Worm (Caenorhabditis elegans) whole organism, young adult: Measurements from ENCODE around the gene C01G10.5.

Source experiments
- B0019.2 ChIP-seq: fragments of 200-800 bp; sonication (Bioruptor generic); conservative IDR thresholded peaks from 2 replicates; pipeline ENCODE4 v1.3.6; 2022; ENCODE audit warnings: missing genetic modification reagents, missing genetic modification characterization, missing compliant biosample characterization
- B0035.1 ChIP-seq: sonication (generic microtip); optimal IDR thresholded peaks from 2 replicates; lab custom pipeline; 2016; ENCODE audit warnings: missing genetic modification characterization, mild to moderate bottlenecking, missing compliant biosample characterization, missing genotype, missing genetic modification reagents
- D2030.7 ChIP-seq: fragments of 200-800 bp; sonication (Bioruptor generic); IDR thresholded peaks from 2 replicates; pipeline ENCODE4 v1.3.6; 2022; ENCODE audit warnings: missing genetic modification reagents, missing genetic modification characterization, missing compliant biosample characterization
- F10E7.11 ChIP-seq: sonication (generic microtip); optimal IDR thresholded peaks from 2 replicates; lab custom pipeline; 2017; ENCODE audit warnings: mild to moderate bottlenecking, missing genetic modification characterization, moderate library complexity, missing compliant biosample characterization
- F22D6.2 ChIP-seq: sonication (generic microtip); optimal IDR thresholded peaks from 2 replicates; lab custom pipeline; 2016; ENCODE audit warnings: mild to moderate bottlenecking, missing genetic modification characterization, missing compliant biosample characterization
- F33H1.4 ChIP-seq: fragments of 200-800 bp; sonication (Bioruptor generic); IDR thresholded peaks from 2 replicates; pipeline ENCODE4 v1.3.6; 2022; ENCODE audit warnings: missing genetic modification reagents, missing genetic modification characterization, missing compliant biosample characterization
- F37B4.10 ChIP-seq: fragments of 200-800 bp; sonication (Bioruptor generic); IDR thresholded peaks from 2 replicates; pipeline ENCODE4 v1.3.6; 2022; ENCODE audit warnings: missing genetic modification characterization, missing compliant biosample characterization
- F52B5.7 ChIP-seq: sonication (generic microtip); optimal IDR thresholded peaks from 2 replicates; lab custom pipeline; 2016; ENCODE audit warnings: mild to moderate bottlenecking, missing genetic modification characterization, missing compliant biosample characterization
- T07F8.4 ChIP-seq: sonication (generic microtip); optimal IDR thresholded peaks from 2 replicates; lab custom pipeline; 2016; ENCODE audit warnings: mild to moderate bottlenecking, missing genetic modification characterization, moderate library complexity, missing compliant biosample characterization
- Y53G8AR.9 ChIP-seq: fragments of 200-800 bp; sonication (Bioruptor generic); conservative IDR thresholded peaks from 2 replicates; pipeline ENCODE4 v1.3.6; 2022; ENCODE audit warnings: missing genetic modification reagents, missing genetic modification characterization, missing compliant biosample characterization
- Y67H2A.10 ChIP-seq: fragments of 200-800 bp; sonication (Bioruptor generic); conservative IDR thresholded peaks from 2 replicates; pipeline ENCODE4 v1.3.6; 2022; ENCODE audit warnings: missing genetic modification reagents, missing genetic modification characterization, missing compliant biosample characterization
- Y95B8A.8 ChIP-seq: fragments of 200-800 bp; sonication (Bioruptor generic); IDR thresholded peaks from 2 replicates; pipeline ENCODE4 v1.3.6; 2022; ENCODE audit warnings: missing genetic modification reagents, missing genetic modification characterization, missing compliant biosample characterization
- ZK185.1 ChIP-seq: sonication (generic microtip); optimal IDR thresholded peaks from 2 replicates; lab custom pipeline; 2016; ENCODE audit warnings: mild to moderate bottlenecking, missing genetic modification characterization, missing compliant biosample characterization; ENCODE audit not compliant: poor library complexity, severe bottlenecking
- aptf-2 ChIP-seq: fragments of 200-800 bp; sonication (Bioruptor generic); conservative IDR thresholded peaks from 2 replicates; pipeline ENCODE4 v1.3.6; 2022; ENCODE audit warnings: missing genetic modification reagents, missing genetic modification characterization, missing compliant biosample characterization
- aptf-3 ChIP-seq: fragments of 200-800 bp; sonication (Bioruptor generic); IDR thresholded peaks from 2 replicates; pipeline ENCODE4 v1.3.6; 2022; ENCODE audit warnings: missing genetic modification characterization, missing compliant biosample characterization
- attf-3 ChIP-seq: fragments of 200-800 bp; sonication (Bioruptor generic); conservative IDR thresholded peaks from 2 replicates; pipeline ENCODE4 v1.3.6; 2022; ENCODE audit warnings: missing genetic modification reagents, missing genetic modification characterization, missing compliant biosample characterization
- attf-5 ChIP-seq: fragments of 200-800 bp; sonication (Bioruptor generic); optimal IDR thresholded peaks from 2 replicates; lab custom pipeline; 2018; ENCODE audit warnings: mild to moderate bottlenecking, missing genetic modification characterization, missing compliant biosample characterization
- bed-1 ChIP-seq: fragments of 200-800 bp; sonication (Bioruptor generic); IDR thresholded peaks from 2 replicates; pipeline ENCODE4 v1.3.6; 2022; ENCODE audit warnings: missing genetic modification reagents, missing genetic modification characterization, missing compliant biosample characterization
- ccch-3 ChIP-seq: fragments of 200-800 bp; sonication (Bioruptor generic); optimal IDR thresholded peaks from 2 replicates; lab custom pipeline; 2018; ENCODE audit warnings: mild to moderate bottlenecking, missing genetic modification characterization, missing compliant biosample characterization
- cebp-1 ChIP-seq, 2 experiments: fragments of 200-800 bp in 1 of 2; sonication (Bioruptor generic) in 1 of 2; sonication (generic microtip) in 1 of 2; IDR thresholded peaks in 1 of 2; optimal IDR thresholded peaks in 1 of 2; 2 replicates each; pipeline versions ENCODE4 v1.3.6 to Lab custom; 2017 to 2022; ENCODE audit warnings: missing compliant biosample characterization in 2 of 2, missing genetic modification characterization in 2 of 2, mild to moderate bottlenecking in 1 of 2, missing genetic modification reagents in 1 of 2, moderate library complexity in 1 of 2
- ceh-100 ChIP-seq: fragments of 200-800 bp; sonication (Bioruptor generic); IDR thresholded peaks from 2 replicates; pipeline ENCODE4 v1.3.6; 2022; ENCODE audit warnings: missing genetic modification reagents, missing genetic modification characterization, missing compliant biosample characterization
- ceh-91 ChIP-seq: fragments of 200-800 bp; sonication (Bioruptor generic); IDR thresholded peaks from 2 replicates; pipeline ENCODE4 v1.3.6; 2022; ENCODE audit warnings: missing genetic modification reagents, missing genetic modification characterization, missing compliant biosample characterization
- die-1 ChIP-seq: sonication (generic microtip); optimal IDR thresholded peaks from 2 replicates; lab custom pipeline; 2016; ENCODE audit warnings: missing genotype, mild to moderate bottlenecking, missing genetic modification characterization, missing compliant biosample characterization
- efl-1 ChIP-seq: fragments of 150-350 bp; optimal IDR thresholded peaks from 2 replicates; lab custom pipeline; 2014; ENCODE audit warnings: missing biosample characterization, missing genetic modification reagents, missing genetic modification characterization
- egl-18 ChIP-seq: fragments of 200-800 bp; sonication (Bioruptor generic); IDR thresholded peaks from 2 replicates; pipeline ENCODE4 v1.3.6; 2022; ENCODE audit warnings: missing genetic modification reagents, missing genetic modification characterization, missing compliant biosample characterization
- egl-44 ChIP-seq: fragments of 200-800 bp; sonication (Bioruptor generic); IDR thresholded peaks from 2 replicates; pipeline ENCODE4 v1.3.6; 2022; ENCODE audit warnings: missing genetic modification reagents, missing genetic modification characterization, missing compliant biosample characterization
- hmg-1.2 ChIP-seq: fragments of 200-800 bp; sonication (Bioruptor generic); IDR thresholded peaks from 2 replicates; pipeline ENCODE4 v1.3.6; 2022; ENCODE audit warnings: missing genetic modification reagents, missing genetic modification characterization, missing compliant biosample characterization
- lin-54 ChIP-seq: fragments of 200-800 bp; sonication (Bioruptor generic); optimal IDR thresholded peaks from 2 replicates; lab custom pipeline; 2018; ENCODE audit warnings: mild to moderate bottlenecking, missing genetic modification characterization, missing compliant biosample characterization
- lsy-27 ChIP-seq: sonication (generic microtip); optimal IDR thresholded peaks from 2 replicates; lab custom pipeline; 2017; ENCODE audit warnings: missing genetic modification characterization, mild to moderate bottlenecking, missing compliant biosample characterization, antibody characterized with exemption, missing genotype, borderline replicate concordance; ENCODE audit not compliant: insufficient read depth
- madf-10 ChIP-seq: sonication (generic microtip); optimal IDR thresholded peaks from 2 replicates; lab custom pipeline; 2016; ENCODE audit warnings: mild to moderate bottlenecking, missing genetic modification characterization, missing compliant biosample characterization
- madf-6 ChIP-seq: fragments of 200-800 bp; sonication (Bioruptor generic); IDR thresholded peaks from 2 replicates; pipeline ENCODE4 v1.3.6; 2022; ENCODE audit warnings: missing genetic modification reagents, missing genetic modification characterization, missing compliant biosample characterization
- mxl-1 ChIP-seq: sonication (generic microtip); optimal IDR thresholded peaks from 2 replicates; lab custom pipeline; 2016; ENCODE audit warnings: missing genetic modification characterization, missing compliant biosample characterization
- nfya-2 ChIP-seq: fragments of 200-800 bp; sonication (Bioruptor generic); IDR thresholded peaks from 2 replicates; pipeline ENCODE4 v1.3.6; 2022; ENCODE audit warnings: missing genetic modification reagents, missing genetic modification characterization, missing compliant biosample characterization
- nhr-27 ChIP-seq: fragments of 200-800 bp; sonication (Bioruptor generic); optimal IDR thresholded peaks from 2 replicates; lab custom pipeline; 2018; ENCODE audit warnings: mild to moderate bottlenecking, missing genetic modification characterization, moderate library complexity, missing compliant biosample characterization
- nhr-80 ChIP-seq: sonication (generic microtip); optimal IDR thresholded peaks from 2 replicates; lab custom pipeline; 2016; ENCODE audit warnings: missing genetic modification characterization, missing compliant biosample characterization
- rec-8 ChIP-seq, 2 experiments: sonication (generic microtip); optimal IDR thresholded peaks; 2 replicates each; lab custom pipeline; 2016; ENCODE audit warnings: mild to moderate bottlenecking in 2 of 2, missing genetic modification characterization in 2 of 2, missing genetic modification reagents in 2 of 2, missing genotype in 2 of 2, missing biosample characterization in 1 of 2, missing compliant biosample characterization in 1 of 2, moderate library complexity in 1 of 2
- repo-1 ChIP-seq: sonication (generic microtip); optimal IDR thresholded peaks from 2 replicates; lab custom pipeline; 2017; ENCODE audit warnings: mild to moderate bottlenecking, missing genetic modification characterization, missing compliant biosample characterization
- sea-2 ChIP-seq: fragments of 200-800 bp; sonication (Bioruptor generic); IDR thresholded peaks from 2 replicates; pipeline ENCODE4 v1.3.6; 2022; ENCODE audit warnings: missing genetic modification characterization, missing compliant biosample characterization
- snpc-1.3 ChIP-seq: sonication (generic microtip); optimal IDR thresholded peaks from 2 replicates; lab custom pipeline; 2017; ENCODE audit warnings: missing genetic modification characterization, mild to moderate bottlenecking, missing compliant biosample characterization, antibody characterized with exemption, moderate library complexity, missing genotype, missing genetic modification reagents; ENCODE audit not compliant: insufficient read depth
- sptf-2 ChIP-seq: fragments of 200-800 bp; sonication (Bioruptor generic); optimal IDR thresholded peaks from 2 replicates; lab custom pipeline; 2018; ENCODE audit warnings: mild to moderate bottlenecking, missing genetic modification characterization, missing compliant biosample characterization
- tbp1 ChIP-seq: fragments of 200-800 bp; sonication (Bioruptor generic); optimal IDR thresholded peaks from 2 replicates; lab custom pipeline; 2018; ENCODE audit warnings: mild to moderate bottlenecking, missing genetic modification characterization, missing compliant biosample characterization
- unc-130 ChIP-seq: sonication (generic microtip); optimal IDR thresholded peaks from 2 replicates; lab custom pipeline; 2016; ENCODE audit warnings: missing genetic modification reagents, missing genetic modification characterization, missing compliant biosample characterization
- xnd-1 ChIP-seq: sonication (generic microtip); optimal IDR thresholded peaks from 2 replicates; lab custom pipeline; 2016; ENCODE audit warnings: missing genotype, missing genetic modification reagents, missing genetic modification characterization, missing compliant biosample characterization
- ztf-22 ChIP-seq: fragments of 200-800 bp; sonication (Bioruptor generic); optimal IDR thresholded peaks from 2 replicates; lab custom pipeline; 2018; ENCODE audit warnings: mild to moderate bottlenecking, missing genetic modification characterization, moderate library complexity, missing compliant biosample characterization
- ztf-25 ChIP-seq: fragments of 200-800 bp; sonication (Bioruptor generic); IDR thresholded peaks from 2 replicates; pipeline ENCODE4 v1.3.6; 2022; ENCODE audit warnings: missing genetic modification reagents, missing genetic modification characterization, missing compliant biosample characterization

C01G10.5 gene

DNA sequence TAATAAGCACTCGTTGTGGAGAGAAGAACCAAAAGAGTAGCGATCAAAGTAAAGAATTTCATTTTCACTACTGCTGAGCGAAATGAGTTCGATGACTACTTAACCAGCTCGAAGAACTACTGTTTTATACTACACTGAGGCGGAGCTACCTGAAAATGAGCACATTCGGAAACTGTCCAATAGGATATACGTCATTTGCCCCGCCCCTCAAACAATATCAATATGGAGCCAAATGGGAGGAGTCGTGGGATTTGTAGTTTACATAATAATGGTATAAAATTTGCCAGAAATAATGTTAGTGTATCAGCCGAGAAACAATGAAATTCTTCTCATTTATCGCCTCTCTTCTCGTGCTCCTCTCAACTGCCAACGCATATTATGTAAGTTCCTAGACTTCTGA, at the start of gene C01G10.5, which contains the start of gene C01G10.4:
TSS of gene C01G10.5 (minus strand) at position 101 of the 400 bp plus-strand sequence.
TSS of gene C01G10.4 (plus strand) at position 303 of the 400 bp plus-strand sequence.
- TF ChIP-seq Y67H2A.10 (GFP tag; lab: Robert Waterston, UW) (no peak), ccch-3 (GFP tag; lab: Kevin White, UChicago) (no peak), ceh-91 (GFP tag; lab: Robert Waterston, UW) (no peak), aptf-3 (no peak), cebp-1 (GFP tag; IDR thresholded peaks at IDR 0.05; lab: Robert Waterston, UW) (no peak), cebp-1 (tag; optimal IDR thresholded peaks at IDR 0.05; lab: Kevin White, UChicago) (no peak), F22D6.2 (no peak), ztf-25 (GFP tag; lab: Robert Waterston, UW) (no peak), hmg-1.2 (no peak), nhr-27 (tag; lab: Kevin White, UChicago) (no peak), ceh-100 (no peak), lsy-27 (no peak), die-1 (tag; lab: Kevin White, UChicago) (no peak), ZK185.1 (no peak), F52B5.7 (no peak), efl-1 (no peak), sea-2 (GFP tag; lab: Robert Waterston, UW) (no peak)

DNA sequence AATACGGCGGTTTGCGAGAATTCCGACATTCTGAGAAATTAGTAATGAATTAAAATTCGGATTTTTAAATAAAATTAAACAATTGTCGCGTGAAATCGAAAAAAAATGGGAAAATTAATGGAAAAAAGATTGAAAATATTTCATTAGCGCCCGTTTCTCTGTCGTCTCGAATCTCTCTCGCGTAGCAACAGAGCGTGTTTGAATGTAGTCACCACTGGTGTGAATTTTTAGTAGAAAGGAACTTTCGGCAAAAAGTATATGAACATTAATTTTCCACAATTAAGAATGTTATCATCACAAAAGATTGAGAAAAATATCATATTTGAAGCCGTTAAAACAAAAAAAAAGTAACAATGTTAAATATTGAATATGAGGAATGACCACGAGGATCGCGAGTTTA, 47.4 kb upstream of the C01G10.5 start, which contains the start of gene aipl-1:
TSS of gene aipl-1 (minus strand) at position 30 of the 400 bp plus-strand sequence.
- TF ChIP-seq aptf-2 (GFP tag; lab: Robert Waterston, UW) (0 out of 2 replicates have a peak, but pooled peaks have one; percentile 28), repo-1 (tag; lab: Kevin White, UChicago) (no peak), T07F8.4 (no peak), lin-54 (GFP tag; lab: Kevin White, UChicago) (peak; percentile 62), efl-1 (peak; percentile 61), sptf-2 (GFP tag; lab: Kevin White, UChicago) (no peak), xnd-1 (tag; lab: Kevin White, UChicago) (no peak), ztf-22 (no peak), mxl-1 (tag; lab: Kevin White, UChicago) (no peak), sea-2 (GFP tag; lab: Robert Waterston, UW) (no peak), lsy-27 (no peak), egl-44 (GFP tag; lab: Robert Waterston, UW) (no peak), ccch-3 (GFP tag; lab: Kevin White, UChicago) (no peak), attf-5 (GFP tag; lab: Kevin White, UChicago) (peak; percentile 73), F37B4.10 (GFP tag; lab: Robert Waterston, UW) (no peak), die-1 (tag; lab: Kevin White, UChicago) (no peak), madf-10 (peak; percentile 8), nhr-80 (tag; lab: Kevin White, UChicago) (peak; percentile 2), F10E7.11 (tag; lab: Kevin White, UChicago) (no peak), D2030.7 (peak; percentile 79), Y95B8A.8 (GFP tag; lab: Robert Waterston, UW) (0 out of 2 replicates have a peak, but pooled peaks have one; percentile 31), unc-130 (GFP tag; lab: Kevin White, UChicago) (no peak), snpc-1.3 (tag; lab: Kevin White, UChicago) (no peak), F33H1.4 (0 out of 2 replicates have a peak, but pooled peaks have one; percentile 31), tbp1 (GFP tag; lab: Kevin White, UChicago) (peak; percentile 34), madf-6 (GFP tag; lab: Robert Waterston, UW) (peak; percentile 40; the same call in 1 of the 2 replicates), B0035.1 (tag; lab: Kevin White, UChicago) (no peak), B0019.2 (GFP tag; lab: Robert Waterston, UW) (0 out of 2 replicates have a peak, but pooled peaks have one; percentile 42), rec-8 (tag; optimal IDR thresholded peaks at IDR 0.05; lab: Kevin White, UChicago) (no peak), Y53G8AR.9 (no peak), nfya-2 (GFP tag; lab: Robert Waterston, UW) (no peak), bed-1 (GFP tag; lab: Robert Waterston, UW) (no peak), egl-18 (GFP tag; lab: Robert Waterston, UW) (no peak), attf-3 (GFP tag; lab: Robert Waterston, UW) (no peak), hmg-1.2 (peak; percentile 98), cebp-1 (GFP tag; IDR thresholded peaks at IDR 0.05; lab: Robert Waterston, UW) (0 out of 2 replicates have a peak, but pooled peaks have one; percentile 36), cebp-1 (tag; optimal IDR thresholded peaks at IDR 0.05; lab: Kevin White, UChicago) (no peak)
